Fruit fly (Drosophila melanogaster): Measurements from ENCODE around the gene CG15258.

- TF ChIP-seq rn (GFP tag; IDR thresholded peaks at IDR 0.05) = no peak
- TF ChIP-seq fd96Ca (GFP tag; IDR thresholded peaks at IDR 0.05) = no peak
- no peak for TF ChIP-seq CG17806 (tag; optimal IDR thresholded peaks at IDR 0.05)
- TF ChIP-seq CG14655 (GFP tag; optimal IDR thresholded peaks at IDR 0.05) = no peak
- TF ChIP-seq CG9948 (tag; optimal IDR thresholded peaks at IDR 0.05) = no peak
These were observed 41.6 kb downstream of the CG15258 start for dm6 chr2L:15319874-15320273.

Data from whole organism, pupa.